Worm (Caenorhabditis elegans) whole organism, L1 larva: ENCODE results near the gene Y27F2A.10.

Experiments
- C34B4.2 ChIP-seq: sonication (generic microtip); optimal IDR thresholded peaks from 2 replicates; lab custom pipeline; 2017; ENCODE audit warnings: mild to moderate bottlenecking, missing genetic modification characterization, missing compliant biosample characterization
- aha-1 ChIP-seq: fragments of 150-350 bp; optimal IDR thresholded peaks from 2 replicates; lab custom pipeline; 2014; ENCODE audit warnings: missing biosample characterization, missing genetic modification characterization
- ama-1 ChIP-seq: fragments of 150-350 bp; optimal IDR thresholded peaks from 2 replicates; lab custom pipeline; 2014
- lin-13 ChIP-seq: fragments of 150-350 bp; optimal IDR thresholded peaks from 2 replicates; lab custom pipeline; 2014; ENCODE audit warnings: missing biosample characterization, missing genetic modification reagents, missing genetic modification characterization
- nhr-77 ChIP-seq: fragments of 150-350 bp; optimal IDR thresholded peaks from 2 replicates; lab custom pipeline; 2014; ENCODE audit warnings: missing biosample characterization, missing genetic modification characterization
- snpc-4 ChIP-seq: fragments of 150-350 bp; optimal IDR thresholded peaks from 2 replicates; lab custom pipeline; 2014; ENCODE audit warnings: missing biosample characterization, missing genetic modification characterization

- TF ChIP-seq snpc-4 (tag; lab: Kevin White, UChicago) (no peak), C34B4.2 (no peak), nhr-77 (tag; lab: Kevin White, UChicago) (no peak), aha-1 (tag; lab: Kevin White, UChicago) (no peak), lin-13 (GFP tag; lab: Kevin White, UChicago) (no peak), ama-1 (lab: Kevin White, UChicago) (no peak)
Measured at ce11 chrII:3135293-3135692, 36.8 kb downstream of the Y27F2A.10 start.
